Worm (Caenorhabditis elegans): Measurements from ENCODE around the gene Y75B12B.13.

The Y75B12B.13 gene

ce11 chrV:15189567-15189966, 4.2 kb downstream of the Y75B12B.13 start, which contains the start of gene cyn-3 (continued):
- TF ChIP-seq lin-54 (GFP tag; optimal IDR thresholded peaks at IDR 0.05) (peak; percentile 99), xnd-1 (tag; optimal IDR thresholded peaks at IDR 0.05) (peak; percentile 30), F23B12.7 (tag; optimal IDR thresholded peaks at IDR 0.05; ENCODE audit: insufficient read depth) (peak; percentile 90), ekl-4 (GFP tag; IDR thresholded peaks at IDR 0.05) (peak; percentile 71; the same call in 1 of the 2 replicates), atf-7 (tag; optimal IDR thresholded peaks at IDR 0.05) (no peak), Y53G8AR.9 (GFP tag; conservative IDR thresholded peaks at IDR 0.05) (peak; percentile 59; the same call in 1 of the 2 replicates), pha-4 (tag; optimal IDR thresholded peaks at IDR 0.05) (peak; percentile 44), rec-8 (tag; optimal IDR thresholded peaks at IDR 0.05) (no peak), F55B11.4 (tag; optimal IDR thresholded peaks at IDR 0.05; ENCODE audit: borderline replicate concordance, insufficient read depth) (no peak), nhr-80 (tag; optimal IDR thresholded peaks at IDR 0.05) (no peak), B0336.3 (GFP tag; IDR thresholded peaks at IDR 0.05) (0 out of 2 replicates have a peak, but pooled peaks have one; percentile 16), rcor-1 (GFP tag; IDR thresholded peaks at IDR 0.05) (peak; percentile 65; the same call in 1 of the 2 replicates), nfya-1 (tag; optimal IDR thresholded peaks at IDR 0.05; ENCODE audit: borderline replicate concordance, insufficient read depth) (no peak), lin-35 (GFP tag; optimal IDR thresholded peaks at IDR 0.05) (peak; percentile 64 to 96 (median 65)), tlf-1 (GFP tag; optimal IDR thresholded peaks at IDR 0.05) (peak; percentile 46), lin-26 (GFP tag; IDR thresholded peaks at IDR 0.05) (no peak), gei-17 (GFP tag; optimal IDR thresholded peaks at IDR 0.05) (no peak), ceh-27 (GFP tag; optimal IDR thresholded peaks at IDR 0.05) (peak; percentile 34), F33H1.4 (GFP tag; IDR thresholded peaks at IDR 0.05) (peak; percentile 47), nfyb-1 (GFP tag; IDR thresholded peaks at IDR 0.05) (peak; percentile 91), let-607 (tag; optimal IDR thresholded peaks at IDR 0.05) (no peak), cebp-1 (GFP tag; IDR thresholded peaks at IDR 0.05) (no peak), cebp-1 (tag; optimal IDR thresholded peaks at IDR 0.05) (peak; percentile 67), him-1 (tag; optimal IDR thresholded peaks at IDR 0.05) (no peak), madf-10 (tag; optimal IDR thresholded peaks at IDR 0.05) (no peak), F37B4.10 (GFP tag; IDR thresholded peaks at IDR 0.05) (no peak), Y53F4B.3 (GFP tag; IDR thresholded peaks at IDR 0.05) (no peak), Y95B8A.8 (GFP tag; IDR thresholded peaks at IDR 0.05) (no peak), attf-5 (GFP tag; optimal IDR thresholded peaks at IDR 0.05) (peak; percentile 83), lsl-1 (GFP tag; optimal IDR thresholded peaks at IDR 0.05) (peak; percentile 44), ceh-91 (GFP tag; IDR thresholded peaks at IDR 0.05) (peak; percentile 67), snpc-1.3 (tag; optimal IDR thresholded peaks at IDR 0.05; ENCODE audit: insufficient read depth) (peak; percentile 72), B0261.1 (tag; optimal IDR thresholded peaks at IDR 0.05) (peak; percentile 13), tbp1 (GFP tag; optimal IDR thresholded peaks at IDR 0.05) (peak; percentile 56), lag-1 (GFP tag; IDR thresholded peaks at IDR 0.05) (no peak), ztf-28 (GFP tag; IDR thresholded peaks at IDR 0.05) (no peak), F49E8.2 (tag; optimal IDR thresholded peaks at IDR 0.05; ENCODE audit: insufficient read depth) (peak; percentile 4), ceh-58 (GFP tag; IDR thresholded peaks at IDR 0.05) (no peak), mel-28 (tag; optimal IDR thresholded peaks at IDR 0.05; ENCODE audit: borderline replicate concordance) (no peak), fkh-3 (tag; optimal IDR thresholded peaks at IDR 0.05) (no peak), efl-1 (GFP tag; optimal IDR thresholded peaks at IDR 0.05) (peak; percentile 90), pbrm-1 (GFP tag; IDR thresholded peaks at IDR 0.05) (peak; percentile 41; the same call in 1 of the 2 replicates), T07F8.4 (tag; optimal IDR thresholded peaks at IDR 0.05) (no peak), attf-3 (GFP tag; conservative IDR thresholded peaks at IDR 0.05) (0 out of 2 replicates have a peak, but pooled peaks have one; percentile 39), F22D6.2 (tag; optimal IDR thresholded peaks at IDR 0.05) (no peak), snpc-4 (GFP tag; optimal IDR thresholded peaks at IDR 0.05) (peak; percentile 30), snpc-4 (tag; optimal IDR thresholded peaks at IDR 0.05) (peak; percentile 11 to 68 (median 52))
